Worm (Caenorhabditis elegans): ENCODE data around the gene catp-5.

The catp-5 gene

ce11 chrX:8123194-8123593, 24.5 kb upstream of the catp-5 start, which contains the start of gene C02B8.12:
TSS of gene C02B8.12 (minus strand) at chrX:8123368.
- no peak for TF ChIP-seq dpl-1 (GFP tag; optimal IDR thresholded peaks at IDR 0.05)
- peak; percentile 15 for TF ChIP-seq lin-14 (GFP tag; optimal IDR thresholded peaks at IDR 0.05)
- no peak for TF ChIP-seq aly-2 (tag; optimal IDR thresholded peaks at IDR 0.05)
- TF ChIP-seq nhr-28 (tag; optimal IDR thresholded peaks at IDR 0.05), result no peak
- TF ChIP-seq nhr-12 (tag; optimal IDR thresholded peaks at IDR 0.05), result no peak
- no peak for TF ChIP-seq ceh-8 (GFP tag; optimal IDR thresholded peaks at IDR 0.05)

ce11 chrX:8120281-8120680, 21.6 kb upstream of the catp-5 start:
- TF ChIP-seq efl-3 (GFP tag; optimal IDR thresholded peaks at IDR 0.05) (no peak), jun-1 (tag; optimal IDR thresholded peaks at IDR 0.05) (no peak), mep-1 (tag; optimal IDR thresholded peaks at IDR 0.05) (no peak), ces-1 (GFP tag; optimal IDR thresholded peaks at IDR 0.05) (no peak), nhr-237 (tag; optimal IDR thresholded peaks at IDR 0.05) (no peak), nhr-19 (GFP tag; conservative IDR thresholded peaks at IDR 0.05) (no peak), nhr-28 (tag; optimal IDR thresholded peaks at IDR 0.05) (no peak)

- peak; percentile 84 for TF ChIP-seq dsc-1 (tag; optimal IDR thresholded peaks at IDR 0.05)
- no peak for TF ChIP-seq mab-9 (GFP tag; IDR thresholded peaks at IDR 0.05)
- no peak for TF ChIP-seq alr-1 (tag; optimal IDR thresholded peaks at IDR 0.05; ENCODE audit: borderline replicate concordance)
- TF ChIP-seq nhr-71 (tag; optimal IDR thresholded peaks at IDR 0.05), result no peak
- no peak for TF ChIP-seq swsn-7 (tag; optimal IDR thresholded peaks at IDR 0.05)
- TF ChIP-seq sptf-1 (tag; optimal IDR thresholded peaks at IDR 0.05), result no peak
- peak; percentile 62 for TF ChIP-seq fkh-4 (tag; optimal IDR thresholded peaks at IDR 0.05; ENCODE audit: borderline replicate concordance)
- no peak for TF ChIP-seq elt-2 (tag; optimal IDR thresholded peaks at IDR 0.05)
Observed at ce11 chrX:8117827-8118317, 19.2 kb upstream of the catp-5 start.

- TF ChIP-seq nhr-76 (tag; optimal IDR thresholded peaks at IDR 0.05), result no peak
- TF ChIP-seq nhr-85 (tag), result peak; percentile 58
Observed at ce11 chrX:8116157-8116556, 17.5 kb upstream of the catp-5 start, which contains the start of gene hlh-8. TSS of gene hlh-8 (plus strand) at chrX:8116457.

- no peak for TF ChIP-seq egl-13 (tag; optimal IDR thresholded peaks at IDR 0.05)
- no peak for TF ChIP-seq elt-2 (tag; optimal IDR thresholded peaks at IDR 0.05)
- no peak for TF ChIP-seq unc-86 (tag; optimal IDR thresholded peaks at IDR 0.05)
- TF ChIP-seq C16A3.4 (tag; optimal IDR thresholded peaks at IDR 0.05), result no peak
- TF ChIP-seq nhr-85 (tag), result peak; percentile 72
- no peak for TF ChIP-seq nhr-84 (tag; optimal IDR thresholded peaks at IDR 0.05)
Observed at ce11 chrX:8110193-8110592, 11.5 kb upstream of the catp-5 start, which contains the start of gene K07E3.1. TSS of gene K07E3.1 (plus strand) at chrX:8110439.

- TF ChIP-seq unc-62 (GFP tag; optimal IDR thresholded peaks at IDR 0.05) (no peak), nhr-237 (tag; optimal IDR thresholded peaks at IDR 0.05) (no peak), zip-4 (GFP tag; optimal IDR thresholded peaks at IDR 0.05) (no peak), nhr-19 (GFP tag; conservative IDR thresholded peaks at IDR 0.05) (0 out of 2 replicates have a peak, but pooled peaks have one; percentile 17), nhr-20 (tag; optimal IDR thresholded peaks at IDR 0.05) (peak; percentile 27), lin-35 (GFP tag; optimal IDR thresholded peaks at IDR 0.05) (peak in 1 of 2 experiments; percentile 27), C34B4.2 (tag; optimal IDR thresholded peaks at IDR 0.05) (no peak), nhr-90 (tag; optimal IDR thresholded peaks at IDR 0.05; ENCODE audit: poor library complexity) (peak; percentile 8), rnt-1 (tag; optimal IDR thresholded peaks at IDR 0.05) (peak; percentile 58), nhr-71 (tag; optimal IDR thresholded peaks at IDR 0.05) (peak; percentile 40), skn-1 (tag; optimal IDR thresholded peaks at IDR 0.05) (peak; percentile 31), pqm-1 (tag; optimal IDR thresholded peaks at IDR 0.05) (no peak), elt-2 (tag; optimal IDR thresholded peaks at IDR 0.05) (no peak), lin-14 (GFP tag; optimal IDR thresholded peaks at IDR 0.05) (peak; percentile 52), snu-23 (GFP tag; optimal IDR thresholded peaks at IDR 0.05) (peak; percentile 51), irx-1 (tag; optimal IDR thresholded peaks at IDR 0.05) (peak; percentile 2), efl-1 (optimal IDR thresholded peaks at IDR 0.05) (peak in 1 of 2 experiments; percentile 18), efl-1 (GFP tag; optimal IDR thresholded peaks at IDR 0.05 in 1 of 2) (peak; percentile 55 to 76), lin-15B (tag; optimal IDR thresholded peaks at IDR 0.05) (no peak), F16B12.6 (tag; optimal IDR thresholded peaks at IDR 0.05) (peak; percentile 90), xbp-1 (tag; optimal IDR thresholded peaks at IDR 0.05) (peak; percentile 16), sox-4 (tag; optimal IDR thresholded peaks at IDR 0.05) (no peak), ceh-90 (tag; optimal IDR thresholded peaks at IDR 0.05) (no peak), swsn-7 (tag; optimal IDR thresholded peaks at IDR 0.05) (peak; percentile 28)
Observed at ce11 chrX:8109531-8109930, 10.9 kb upstream of the catp-5 start.

Data from whole organism, L1 larva.